Fruit fly (Drosophila melanogaster) whole organism: Measurements from ENCODE around the gene Larp7.

ENCODE experiments used
- CG8478 ChIP-seq: fragments of >200 bp; optimal IDR thresholded peaks from 2 replicates; lab custom pipeline; 2018; ENCODE audit warnings: inconsistent platforms
- Dll ChIP-seq: fragments of >200 bp; optimal IDR thresholded peaks from 2 replicates; lab custom pipeline; 2017
- EcR ChIP-seq, 2 experiments: fragments of >200 bp; optimal IDR thresholded peaks; 2 replicates each; lab custom pipeline; 2017; ENCODE audit warnings: missing biosample characterization in 2 of 2, missing genetic modification characterization in 2 of 2, missing genetic modification reagents in 2 of 2
- pan ChIP-seq: fragments of >200 bp; optimal IDR thresholded peaks from 2 replicates; lab custom pipeline; 2017
- psq ChIP-seq: fragments of >200 bp; optimal IDR thresholded peaks from 2 replicates; lab custom pipeline; 2017
- usp ChIP-seq: fragments of >200 bp; optimal IDR thresholded peaks from 2 replicates; lab custom pipeline; 2017; ENCODE audit warnings: missing biosample characterization, missing genetic modification characterization, mixed read lengths

DNA sequence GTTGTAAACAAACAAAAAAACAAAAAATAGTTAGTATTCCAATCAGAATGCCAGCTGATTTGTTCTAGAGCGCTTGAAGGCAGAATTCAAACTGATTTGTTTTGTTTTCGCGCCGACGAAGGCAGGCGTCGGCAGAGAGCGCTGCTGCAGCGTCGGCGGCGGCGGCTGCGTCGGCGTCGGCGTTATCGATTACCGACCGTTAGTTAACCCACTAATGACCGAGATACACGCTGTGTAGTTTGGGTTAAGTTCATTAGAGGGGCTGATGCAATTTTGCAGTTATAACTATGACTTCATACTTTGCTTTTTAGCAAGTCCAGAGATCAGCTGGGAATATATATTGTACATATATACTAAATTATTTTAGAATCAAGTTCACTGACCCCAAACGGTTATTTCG is 20.4 kb upstream of the Larp7 start, which contains the start of gene t:
- TF ChIP-seq Dll (lab: Kevin White, UChicago) (no peak), pan (lab: Kevin White, UChicago) (no peak), psq (lab: Kevin White, UChicago) (no peak), usp (GFP tag; lab: Kevin White, UChicago) (no peak), CG8478 (lab: Kevin White, UChicago) (no peak), EcR (GFP tag; optimal IDR thresholded peaks at IDR 0.05; lab: Kevin White, UChicago) (no peak)
